Fruit fly (Drosophila melanogaster) S2 (cell line): Measurements from ENCODE around the gene CG45060.

Experiments used
- CG8478 ChIP-seq: fragments of >200 bp; optimal IDR thresholded peaks from 2 replicates; lab custom pipeline; 2018
- CTCF ChIP-seq, 2 experiments: fragments of >200 bp; optimal IDR thresholded peaks; 2 replicates each; lab custom pipeline; 2018

CG45060 gene

dm6 chrX:9868510-9869248, at the start of gene CG45060:
CG45060 (minus strand) TSS chrX:9868568.
- no peak for TF ChIP-seq CTCF (optimal IDR thresholded peaks at IDR 0.05; lab: Kevin White, UChicago)
- TF ChIP-seq CG8478 (lab: Kevin White, UChicago): no peak

- no peak for TF ChIP-seq CTCF (optimal IDR thresholded peaks at IDR 0.05; lab: Kevin White, UChicago)
- no peak for TF ChIP-seq CG8478 (lab: Kevin White, UChicago)
Observed at dm6 chrX:9911751-9912150, 43.4 kb upstream of the CG45060 start.

dm6 chrX:9911026-9911425, 42.7 kb upstream of the CG45060 start, which contains the start of gene CG1986:
CG1986 (minus strand) TSS chrX:9911126.
- no peak for TF ChIP-seq CTCF (optimal IDR thresholded peaks at IDR 0.05; lab: Kevin White, UChicago)
- TF ChIP-seq CG8478 (lab: Kevin White, UChicago): no peak

- TF ChIP-seq CG8478 (lab: Kevin White, UChicago) (no peak), CTCF (optimal IDR thresholded peaks at IDR 0.05; lab: Kevin White, UChicago) (no peak)
Observed at dm6 chrX:9909384-9909783, 41.0 kb upstream of the CG45060 start.

- TF ChIP-seq CG8478 (lab: Kevin White, UChicago): no peak
- no peak for TF ChIP-seq CTCF (optimal IDR thresholded peaks at IDR 0.05; lab: Kevin White, UChicago)
Observed at dm6 chrX:9899535-9900179, 31.3 kb upstream of the CG45060 start, which contains the start of gene CG15249. CG15249 (minus strand) TSS chrX:9899585.

- TF ChIP-seq CTCF (optimal IDR thresholded peaks at IDR 0.05; lab: Kevin White, UChicago) (no peak), CG8478 (lab: Kevin White, UChicago) (no peak)
Observed at dm6 chrX:9897599-9897998, 29.2 kb upstream of the CG45060 start.

- TF ChIP-seq CTCF (optimal IDR thresholded peaks at IDR 0.05; lab: Kevin White, UChicago): no peak
- no peak for TF ChIP-seq CG8478 (lab: Kevin White, UChicago)
Observed at dm6 chrX:9892834-9893233, 24.5 kb upstream of the CG45060 start.

- TF ChIP-seq CTCF (optimal IDR thresholded peaks at IDR 0.05; lab: Kevin White, UChicago): no peak
- TF ChIP-seq CG8478 (lab: Kevin White, UChicago): no peak
Observed at dm6 chrX:9889686-9890085, 21.3 kb upstream of the CG45060 start.

- TF ChIP-seq CG8478 (lab: Kevin White, UChicago): no peak
- TF ChIP-seq CTCF (optimal IDR thresholded peaks at IDR 0.05; lab: Kevin White, UChicago): no peak
Observed at dm6 chrX:9885363-9885762, 17.0 kb upstream of the CG45060 start.

dm6 chrX:9884221-9884620, 15.9 kb upstream of the CG45060 start, which contains the start of gene CG9691:
CG9691 (plus strand) TSS chrX:9884442.
- no peak for TF ChIP-seq CTCF (optimal IDR thresholded peaks at IDR 0.05; lab: Kevin White, UChicago)
- no peak for TF ChIP-seq CG8478 (lab: Kevin White, UChicago)

- no peak for TF ChIP-seq CTCF (optimal IDR thresholded peaks at IDR 0.05; lab: Kevin White, UChicago)
- no peak for TF ChIP-seq CG8478 (lab: Kevin White, UChicago)
Observed at dm6 chrX:9882900-9883299, 14.5 kb upstream of the CG45060 start.

dm6 chrX:9881746-9882145, 13.4 kb upstream of the CG45060 start, which contains the start of gene CG9689:
CG9689 (plus strand) TSS chrX:9881953.
- no peak for TF ChIP-seq CTCF (optimal IDR thresholded peaks at IDR 0.05; lab: Kevin White, UChicago)
- no peak for TF ChIP-seq CG8478 (lab: Kevin White, UChicago)

- TF ChIP-seq CTCF (optimal IDR thresholded peaks at IDR 0.05; lab: Kevin White, UChicago) (no peak), CG8478 (lab: Kevin White, UChicago) (no peak)
Observed at dm6 chrX:9879570-9879969, 11.2 kb upstream of the CG45060 start, which contains the start of gene CG9686. CG9686 (plus strand) TSS chrX:9879870.

dm6 chrX:9878125-9878524, 9.8 kb upstream of the CG45060 start, which contains the start of gene CG1468:
CG1468 (plus strand) TSS chrX:9878422.
- TF ChIP-seq CTCF (optimal IDR thresholded peaks at IDR 0.05; lab: Kevin White, UChicago) (no peak), CG8478 (lab: Kevin White, UChicago) (no peak)

dm6 chrX:9877240-9877639, 8.9 kb upstream of the CG45060 start:
- TF ChIP-seq CTCF (optimal IDR thresholded peaks at IDR 0.05; lab: Kevin White, UChicago): no peak
- TF ChIP-seq CG8478 (lab: Kevin White, UChicago): no peak
